Worm (Caenorhabditis elegans): Measurements from ENCODE around the gene mec-14.

ce11 chrIII:7165816-7166229 is 27.0 kb downstream of the mec-14 start:
- no peak for TF ChIP-seq egl-27 (tag; optimal IDR thresholded peaks at IDR 0.05)
- TF ChIP-seq pha-4 (tag; optimal IDR thresholded peaks at IDR 0.05) = peak; percentile 70
- TF ChIP-seq ama-1 (optimal IDR thresholded peaks at IDR 0.05) = no peak
